Fruit fly (Drosophila melanogaster) whole organism, embryonic: ENCODE data around the gene Sec23.

Experiments
- Asciz ChIP-seq: fragments of 200-800 bp; sonication (Bioruptor generic); optimal IDR thresholded peaks from 2 replicates; lab custom pipeline; 2017; ENCODE audit warnings: missing biosample characterization, mild to moderate bottlenecking, missing genetic modification characterization, missing genetic modification reagents
- Atf-2 ChIP-seq: fragments of 200-800 bp; sonication (Bioruptor generic); optimal IDR thresholded peaks from 2 replicates; lab custom pipeline; 2016; ENCODE audit warnings: missing biosample characterization, missing genetic modification characterization
- Awh ChIP-seq: fragments of 200-800 bp; sonication (Bioruptor generic); IDR thresholded peaks from 2 replicates; pipeline ENCODE4, ENCODE4 v1.3.6; 2022; ENCODE audit warnings: missing biosample characterization, missing genetic modification characterization
- Blimp-1 ChIP-seq: fragments of 200-800 bp; sonication (Bioruptor generic); optimal IDR thresholded peaks from 3 replicates; lab custom pipeline; 2018; ENCODE audit warnings: missing biosample characterization, missing genetic modification characterization, mild to moderate bottlenecking, moderate library complexity, missing genetic modification reagents
- CG10979 ChIP-seq: fragments of 200-800 bp; sonication (Bioruptor generic); optimal IDR thresholded peaks from 2 replicates; lab custom pipeline; 2018; ENCODE audit warnings: missing biosample characterization, mild to moderate bottlenecking, missing genetic modification characterization, moderate library complexity
- CG11504 ChIP-seq: fragments of 200-800 bp; sonication (Bioruptor generic); optimal IDR thresholded peaks from 3 replicates; lab custom pipeline; 2019; ENCODE audit warnings: missing biosample characterization, mild to moderate bottlenecking, missing genetic modification characterization, moderate library complexity
- CG11696 ChIP-seq: fragments of 200-800 bp; sonication (Bioruptor generic); IDR thresholded peaks from 2 replicates; pipeline ENCODE4 v1.3.6; 2022; ENCODE audit warnings: missing biosample characterization, missing genetic modification characterization
- CG12071 ChIP-seq: fragments of 200-800 bp; sonication (Bioruptor generic); optimal IDR thresholded peaks from 3 replicates; lab custom pipeline; 2018; ENCODE audit warnings: missing biosample characterization, mild to moderate bottlenecking, missing genetic modification characterization
- CG13123 ChIP-seq: fragments of 200-800 bp; sonication (Bioruptor generic); optimal IDR thresholded peaks from 2 replicates; lab custom pipeline; 2016; ENCODE audit warnings: missing biosample characterization, missing genetic modification characterization
- CG13624 ChIP-seq: fragments of 200-800 bp; sonication (Bioruptor generic); optimal IDR thresholded peaks from 2 replicates; lab custom pipeline; 2016; ENCODE audit warnings: missing biosample characterization, missing genetic modification characterization
- CG15601 ChIP-seq: fragments of 200-800 bp; sonication (Bioruptor generic); optimal IDR thresholded peaks from 3 replicates; lab custom pipeline; 2019; ENCODE audit warnings: missing biosample characterization, mild to moderate bottlenecking, missing genetic modification characterization, moderate library complexity
- CG17385 ChIP-seq: fragments of 200-800 bp; sonication (Bioruptor generic); optimal IDR thresholded peaks from 3 replicates; lab custom pipeline; 2018; ENCODE audit warnings: missing biosample characterization, mild to moderate bottlenecking, missing genetic modification characterization
- CG17568 ChIP-seq: fragments of 200-800 bp; sonication (Bioruptor generic); optimal IDR thresholded peaks from 2 replicates; lab custom pipeline; 2018; ENCODE audit warnings: missing biosample characterization, mild to moderate bottlenecking, missing genetic modification characterization, moderate library complexity
- CG18476 ChIP-seq: fragments of 200-800 bp; sonication (Bioruptor generic); optimal IDR thresholded peaks from 2 replicates; lab custom pipeline; 2016; ENCODE audit warnings: missing biosample characterization, mild to moderate bottlenecking, missing genetic modification characterization
- CG2202 ChIP-seq: fragments of 200-800 bp; sonication (Bioruptor generic); optimal IDR thresholded peaks from 2 replicates; lab custom pipeline; 2018; ENCODE audit warnings: missing biosample characterization, mild to moderate bottlenecking, missing genetic modification characterization
- CG3407 ChIP-seq: fragments of 200-800 bp; sonication (Bioruptor generic); optimal IDR thresholded peaks from 2 replicates; lab custom pipeline; 2018; ENCODE audit warnings: missing biosample characterization, mild to moderate bottlenecking, missing genetic modification characterization
- CG34376 ChIP-seq: fragments of 200-800 bp; sonication (Bioruptor generic); optimal IDR thresholded peaks from 2 replicates; lab custom pipeline; 2018; ENCODE audit warnings: missing biosample characterization, mild to moderate bottlenecking, missing genetic modification characterization
- CG3847 ChIP-seq: fragments of 200-800 bp; sonication (Bioruptor generic); IDR thresholded peaks from 2 replicates; pipeline ENCODE4 v1.3.6; 2022; ENCODE audit warnings: missing biosample characterization, missing genetic modification characterization
- CG7271 ChIP-seq: fragments of 200-800 bp; sonication (Bioruptor generic); optimal IDR thresholded peaks from 2 replicates; lab custom pipeline; 2018; ENCODE audit warnings: missing biosample characterization, mild to moderate bottlenecking, missing genetic modification characterization, moderate library complexity
- CG9876 ChIP-seq: fragments of 200-800 bp; sonication (Bioruptor generic); optimal IDR thresholded peaks from 2 replicates; lab custom pipeline; 2016; ENCODE audit warnings: missing biosample characterization, missing genetic modification characterization
- Camta ChIP-seq: fragments of 200-800 bp; sonication (Bioruptor generic); optimal IDR thresholded peaks from 2 replicates; lab custom pipeline; 2016; ENCODE audit warnings: missing biosample characterization, missing genetic modification characterization
- Chrac-16 ChIP-seq: fragments of 200-800 bp; sonication (Bioruptor generic); optimal IDR thresholded peaks from 3 replicates; lab custom pipeline; 2016; ENCODE audit warnings: missing biosample characterization, missing genetic modification characterization
- CoRest ChIP-seq: fragments of 200-800 bp; sonication (Bioruptor generic); optimal IDR thresholded peaks from 3 replicates; lab custom pipeline; 2018; ENCODE audit warnings: missing biosample characterization, mild to moderate bottlenecking, missing genetic modification characterization, moderate library complexity
- Dip3 ChIP-seq: fragments of 200-800 bp; sonication (Bioruptor generic); optimal IDR thresholded peaks from 3 replicates; lab custom pipeline; 2016; ENCODE audit warnings: missing biosample characterization, missing genetic modification characterization
- Eip74EF ChIP-seq, 2 experiments: fragments of 200-800 bp in 1 of 2; fragments of >200 bp in 1 of 2; sonication (Bioruptor generic) in 1 of 2; optimal IDR thresholded peaks; 2 replicates each; lab custom pipeline; 2017 to 2019; ENCODE audit warnings: missing biosample characterization in 2 of 2, missing genetic modification characterization in 2 of 2, mild to moderate bottlenecking in 1 of 2, moderate library complexity in 1 of 2
- HmgD ChIP-seq: fragments of 200-800 bp; sonication (Bioruptor generic); optimal IDR thresholded peaks from 3 replicates; lab custom pipeline; 2016; ENCODE audit warnings: missing biosample characterization, missing genetic modification characterization
- Hsf ChIP-seq: fragments of 200-800 bp; sonication (Bioruptor generic); optimal IDR thresholded peaks from 3 replicates; lab custom pipeline; 2016; ENCODE audit warnings: missing biosample characterization, missing genetic modification characterization
- MBD-R2 ChIP-seq: fragments of 200-800 bp; sonication (Bioruptor generic); IDR thresholded peaks from 2 replicates; pipeline ENCODE4 v1.3.6; 2022; ENCODE audit warnings: missing biosample characterization, missing genetic modification characterization
- Myb ChIP-seq: fragments of 200-800 bp; sonication (Bioruptor generic); optimal IDR thresholded peaks from 2 replicates; lab custom pipeline; 2016; ENCODE audit warnings: missing biosample characterization, missing genetic modification characterization
- Optix ChIP-seq: fragments of 200-800 bp; sonication (Bioruptor generic); IDR thresholded peaks from 3 replicates; pipeline ENCODE4 v1.3.6; 2022; ENCODE audit warnings: missing biosample characterization, missing genetic modification characterization
- Tbp ChIP-seq: fragments of >200 bp; optimal IDR thresholded peaks from 2 replicates; lab custom pipeline; 2018; ENCODE audit warnings: missing biosample characterization, missing genetic modification characterization
- ac ChIP-seq: fragments of 200-800 bp; sonication (Bioruptor generic); optimal IDR thresholded peaks from 3 replicates; lab custom pipeline; 2017; ENCODE audit warnings: missing biosample characterization, mild to moderate bottlenecking, missing genetic modification characterization
- cad ChIP-seq: fragments of >200 bp; optimal IDR thresholded peaks from 2 replicates; lab custom pipeline; 2017; ENCODE audit warnings: missing biosample characterization, missing genetic modification characterization
- chinmo ChIP-seq: fragments of 200-800 bp; sonication (Bioruptor generic); IDR thresholded peaks from 4 replicates; pipeline ENCODE4 v1.3.6; 2022; ENCODE audit warnings: missing biosample characterization, missing genetic modification characterization; ENCODE audit not compliant: partially characterized antibody
- chm ChIP-seq: fragments of 200-800 bp; sonication (Bioruptor generic); IDR thresholded peaks from 2 replicates; pipeline ENCODE4 v1.3.6; 2022; ENCODE audit warnings: missing biosample characterization, missing genetic modification characterization
- dysf ChIP-seq: fragments of 200-800 bp; sonication (Bioruptor generic); IDR thresholded peaks from 3 replicates; pipeline ENCODE4 v1.3.6; 2022; ENCODE audit warnings: missing biosample characterization, missing genetic modification characterization
- fru ChIP-seq: fragments of >200 bp; optimal IDR thresholded peaks from 2 replicates; lab custom pipeline; 2017
- h ChIP-seq: fragments of >200 bp; optimal IDR thresholded peaks from 2 replicates; lab custom pipeline; 2017
- hth ChIP-seq: fragments of >200 bp; optimal IDR thresholded peaks from 2 replicates; lab custom pipeline; 2017; ENCODE audit warnings: inconsistent platforms
- lilli ChIP-seq: fragments of 200-800 bp; sonication (Bioruptor generic); optimal IDR thresholded peaks from 3 replicates; lab custom pipeline; 2016; ENCODE audit warnings: missing biosample characterization, missing genetic modification characterization
- nerfin-1 ChIP-seq: fragments of 200-800 bp; sonication (Bioruptor generic); optimal IDR thresholded peaks from 3 replicates; lab custom pipeline; 2019; ENCODE audit warnings: missing biosample characterization, mild to moderate bottlenecking, missing genetic modification characterization, moderate library complexity
- phol ChIP-seq: fragments of 200-800 bp; sonication (Bioruptor generic); optimal IDR thresholded peaks from 3 replicates; lab custom pipeline; 2018; ENCODE audit warnings: missing biosample characterization, mild to moderate bottlenecking, missing genetic modification characterization, moderate library complexity
- pnt ChIP-seq: fragments of 200-800 bp; sonication (Bioruptor generic); optimal IDR thresholded peaks from 3 replicates; lab custom pipeline; 2016; ENCODE audit warnings: missing biosample characterization, missing genetic modification characterization
- psq ChIP-seq: fragments of 200-800 bp; sonication (Bioruptor generic); optimal IDR thresholded peaks from 2 replicates; lab custom pipeline; 2017; ENCODE audit warnings: missing biosample characterization, missing genetic modification characterization
- pzg ChIP-seq: fragments of 200-800 bp; sonication (Bioruptor generic); optimal IDR thresholded peaks from 3 replicates; lab custom pipeline; 2018; ENCODE audit warnings: missing biosample characterization, mild to moderate bottlenecking, missing genetic modification characterization, moderate library complexity
- sima ChIP-seq: fragments of 200-800 bp; sonication (Bioruptor generic); optimal IDR thresholded peaks from 2 replicates; lab custom pipeline; 2016; ENCODE audit warnings: missing biosample characterization, missing genetic modification characterization
- sob ChIP-seq: fragments of 200-800 bp; sonication (Bioruptor generic); IDR thresholded peaks from 2 replicates; pipeline ENCODE4 v1.3.6; 2022; ENCODE audit warnings: missing biosample characterization, missing genetic modification characterization
- tll ChIP-seq, 2 experiments: fragments of 200-800 bp in 1 of 2; fragments of >200 bp in 1 of 2; sonication (Bioruptor generic) in 1 of 2; optimal IDR thresholded peaks; 2 replicates each; lab custom pipeline; 2017 to 2019; ENCODE audit warnings: missing biosample characterization in 2 of 2, missing genetic modification characterization in 2 of 2, mild to moderate bottlenecking in 1 of 2, moderate library complexity in 1 of 2
- wor ChIP-seq: fragments of 200-800 bp; sonication (Bioruptor generic); IDR thresholded peaks from 2 replicates; pipeline ENCODE4 v1.3.6; 2022; ENCODE audit warnings: missing biosample characterization, missing genetic modification characterization
- z ChIP-seq: fragments of 200-800 bp; sonication (Bioruptor generic); IDR thresholded peaks from 3 replicates; pipeline ENCODE4 v1.3.6; 2022; ENCODE audit warnings: missing biosample characterization, missing genetic modification characterization
- zen2 ChIP-seq: fragments of 200-800 bp; sonication (Bioruptor generic); IDR thresholded peaks from 3 replicates; pipeline ENCODE4 v1.3.6; 2022; ENCODE audit warnings: missing biosample characterization, missing genetic modification characterization; ENCODE audit not compliant: partially characterized antibody

Sec23 gene

dm6 chr3R:5660198-5660893 is 11.5 kb downstream of the Sec23 start, which contains the start of gene Wdr33 (continued):
- TF ChIP-seq Myb (GFP tag; lab: Kevin White, UChicago) (peak; percentile 5), Eip74EF (GFP tag; optimal IDR thresholded peaks at IDR 0.05; lab: Kevin White, UChicago) (no peak), CG7271 (tag; lab: Kevin White, UChicago) (no peak), CG11696 (GFP tag; lab: Robert Waterston, UW) (no peak), CG17385 (GFP tag; lab: Kevin White, UChicago) (peak; percentile 36), fru (no peak), CG17568 (GFP tag; lab: Kevin White, UChicago) (no peak), pzg (GFP tag; lab: Kevin White, UChicago) (peak; percentile 33), tll (GFP tag; optimal IDR thresholded peaks at IDR 0.05; lab: Kevin White, UChicago) (no peak), CG2202 (tag; lab: Kevin White, UChicago) (no peak), Blimp-1 (GFP tag; lab: Kevin White, UChicago) (no peak), CG12071 (no peak), chm (GFP tag; lab: Robert Waterston, UW) (no peak), Chrac-16 (GFP tag; lab: Kevin White, UChicago) (peak; percentile 7), Asciz (GFP tag; lab: Kevin White, UChicago) (no peak), Optix (GFP tag; lab: Robert Waterston, UW) (no peak), pnt (no peak), Awh (GFP tag; lab: Robert Waterston, UW) (no peak), Atf-2 (GFP tag; lab: Kevin White, UChicago) (no peak), CG9876 (GFP tag; lab: Kevin White, UChicago) (no peak), dysf (GFP tag; lab: Robert Waterston, UW) (no peak), HmgD (GFP tag; lab: Kevin White, UChicago) (no peak), CG15601 (tag; lab: Kevin White, UChicago) (no peak), CG13123 (GFP tag; lab: Kevin White, UChicago) (no peak), h (lab: Kevin White, UChicago) (no peak), phol (tag; lab: Kevin White, UChicago) (no peak), chinmo (peak; percentile 61; the same call in 2 of the 4 replicates), sima (GFP tag; lab: Kevin White, UChicago) (no peak), Tbp (no peak), psq (no peak), CG11504 (tag; lab: Kevin White, UChicago) (no peak), CG18476 (GFP tag; lab: Kevin White, UChicago) (no peak), lilli (GFP tag; lab: Kevin White, UChicago) (peak; percentile 22), CG3407 (GFP tag; lab: Kevin White, UChicago) (no peak), wor (GFP tag; lab: Robert Waterston, UW) (0 out of 2 replicates have a peak, but pooled peaks have one; percentile 13), cad (no peak), zen2 (peak; percentile 70; the same call in 1 of the 3 replicates), CG34376 (GFP tag; lab: Kevin White, UChicago) (no peak), hth (lab: Kevin White, UChicago) (no peak), CG10979 (tag; lab: Kevin White, UChicago) (no peak), CG13624 (GFP tag; lab: Kevin White, UChicago) (no peak), Camta (GFP tag; lab: Kevin White, UChicago) (no peak), nerfin-1 (tag; lab: Kevin White, UChicago) (no peak), Hsf (no peak), CG3847 (GFP tag; lab: Robert Waterston, UW) (peak; percentile 34; the same call in 1 of the 2 replicates), z (GFP tag; lab: Robert Waterston, UW) (no peak), Dip3 (GFP tag; lab: Kevin White, UChicago) (no peak), CoRest (tag; lab: Kevin White, UChicago) (peak; percentile 71), sob (GFP tag; lab: Robert Waterston, UW) (no peak; the same call in 1 of the 2 replicates), MBD-R2 (GFP tag; lab: Robert Waterston, UW) (peak; percentile 51), ac (GFP tag; lab: Kevin White, UChicago) (no peak)
